Fruit fly (Drosophila melanogaster) whole organism, prepupa: Measurements from ENCODE around the gene Strip.

Source experiments
- CG10669 ChIP-seq: fragments of 200-800 bp; sonication (Bioruptor generic); optimal IDR thresholded peaks from 3 replicates; lab custom pipeline; 2018; ENCODE audit warnings: missing biosample characterization, mild to moderate bottlenecking, missing genetic modification characterization, moderate library complexity
- CG11294 ChIP-seq: fragments of 200-800 bp; sonication (Bioruptor generic); IDR thresholded peaks from 2 replicates; pipeline ENCODE4 v1.3.6; 2022; ENCODE audit warnings: missing biosample characterization, missing genetic modification characterization
- CG6854 ChIP-seq: fragments of 200-800 bp; sonication (Bioruptor generic); optimal IDR thresholded peaks from 2 replicates; lab custom pipeline; 2017; ENCODE audit warnings: missing biosample characterization, mild to moderate bottlenecking, missing genetic modification characterization
- Hr38 ChIP-seq: sonication (Bioruptor generic); optimal IDR thresholded peaks from 2 replicates; lab custom pipeline; 2016; ENCODE audit warnings: missing biosample characterization, missing genetic modification characterization
- Hr39 ChIP-seq: fragments of 200-800 bp; sonication (Bioruptor generic); optimal IDR thresholded peaks from 2 replicates; lab custom pipeline; 2016; ENCODE audit warnings: missing biosample characterization, missing genetic modification characterization
- dac ChIP-seq: fragments of 200-800 bp; sonication (Bioruptor generic); optimal IDR thresholded peaks from 2 replicates; lab custom pipeline; 2017; ENCODE audit warnings: missing biosample characterization, mild to moderate bottlenecking, missing genetic modification characterization
- svp ChIP-seq: fragments of 200-800 bp; sonication (Bioruptor generic); peaks from one replicate; lab custom pipeline; 2016; ENCODE audit warnings: missing biosample characterization, missing genetic modification characterization
- topi ChIP-seq: fragments of 200-800 bp; sonication (Bioruptor generic); optimal IDR thresholded peaks from 3 replicates; lab custom pipeline; 2016; ENCODE audit warnings: missing biosample characterization, missing genetic modification characterization

DNA sequence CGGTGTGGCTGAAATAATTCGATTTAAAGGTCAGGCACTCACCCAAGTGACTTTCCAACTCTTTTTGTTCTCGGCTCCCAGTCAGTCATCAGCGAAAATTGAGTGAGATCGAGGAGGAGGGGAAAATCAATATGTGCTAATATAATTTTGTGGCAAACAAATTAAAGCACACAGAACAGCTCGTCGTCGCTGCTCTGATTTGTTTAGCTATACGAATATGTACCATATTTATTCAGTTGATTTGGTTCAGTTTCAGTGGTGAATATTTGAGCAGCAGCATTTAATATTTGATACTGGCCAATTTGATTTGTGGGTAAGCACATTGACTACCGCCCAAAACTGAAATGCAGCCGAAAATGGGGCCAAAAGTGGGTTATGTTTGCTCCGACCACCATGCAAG lies 23.2 kb downstream of the Strip start:
- TF ChIP-seq Hr39 (GFP tag; lab: Kevin White, UChicago): no peak
- no peak for TF ChIP-seq CG10669 (GFP tag; lab: Kevin White, UChicago)
- no peak for TF ChIP-seq Hr38 (GFP tag; lab: Kevin White, UChicago)
- TF ChIP-seq CG11294 (GFP tag; lab: Robert Waterston, UW): no peak
- no peak for TF ChIP-seq svp (GFP tag; lab: Kevin White, UChicago)
- no peak for TF ChIP-seq topi (GFP tag; lab: Kevin White, UChicago)
- no peak for TF ChIP-seq CG6854 (GFP tag; lab: Kevin White, UChicago)
- TF ChIP-seq dac: no peak
